Worm (Caenorhabditis elegans): Measurements from ENCODE around the gene bli-5.

DNA sequence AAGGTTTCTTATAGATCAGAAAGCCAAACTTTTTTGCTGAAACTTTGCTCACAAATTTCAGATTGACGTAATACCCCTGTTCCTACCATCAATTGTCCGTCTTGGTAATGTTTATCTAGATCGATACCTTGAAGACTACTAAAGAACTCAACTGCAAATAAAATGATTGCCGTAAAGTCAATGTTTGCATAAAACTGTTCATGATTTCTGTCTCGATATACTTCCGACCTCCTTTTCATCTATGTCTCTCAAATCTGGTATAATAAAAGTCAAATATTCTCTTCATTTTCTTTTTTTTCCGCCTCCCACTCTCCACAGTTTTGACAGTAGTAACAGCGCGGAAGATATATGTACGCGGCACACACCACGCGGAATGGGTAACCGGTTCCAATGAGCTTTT is 24.1 kb downstream of the bli-5 start, which contains the start of gene nas-1:
- TF ChIP-seq ztf-11 (tag; optimal IDR thresholded peaks at IDR 0.05) (no peak), egl-43 (GFP tag; IDR thresholded peaks at IDR 0.05) (no peak), egl-27 (tag; optimal IDR thresholded peaks at IDR 0.05) (no peak), lin-15B (tag; optimal IDR thresholded peaks at IDR 0.05) (no peak), daf-12 (tag; optimal IDR thresholded peaks at IDR 0.05) (no peak), Y75B8A.6 (GFP tag; IDR thresholded peaks at IDR 0.05) (no peak), nhr-48 (tag; optimal IDR thresholded peaks at IDR 0.05) (no peak), jun-1 (tag; optimal IDR thresholded peaks at IDR 0.05) (no peak), unc-62 (GFP tag; optimal IDR thresholded peaks at IDR 0.05 in 1 of 2) (peak in 1 of 2 experiments; percentile 31), unc-62 (tag; optimal IDR thresholded peaks at IDR 0.05) (no peak), zfp-3 (GFP tag; conservative IDR thresholded peaks at IDR 0.05) (no peak), ceh-32 (tag; optimal IDR thresholded peaks at IDR 0.05; ENCODE audit: poor library complexity) (no peak)

All from whole organism, L4 larva.